Worm (Caenorhabditis elegans) whole organism, L4 larva: ENCODE data around the gene R08F11.4.
A peak's percentile ranks its signal among the peaks of the same experiment; 100 is the strongest.

Experiments used
- D1046.2 ChIP-seq: fragments of 200-800 bp; sonication (Bioruptor generic); IDR thresholded peaks from 2 replicates; pipeline ENCODE4 v1.3.6; 2022; ENCODE audit warnings: missing genetic modification characterization, missing compliant biosample characterization
- F10B5.3 ChIP-seq: sonication (generic microtip); optimal IDR thresholded peaks from 2 replicates; lab custom pipeline; 2016; ENCODE audit warnings: mild to moderate bottlenecking, missing genetic modification characterization, missing compliant biosample characterization
- R02D3.7 ChIP-seq: fragments of 150-350 bp; sonication (generic microtip); optimal IDR thresholded peaks from 3 replicates; lab custom pipeline; 2014; ENCODE audit warnings: missing biosample characterization, missing genetic modification characterization
- T26A8.4 ChIP-seq: fragments of 200-800 bp; sonication (Bioruptor generic); IDR thresholded peaks from 2 replicates; pipeline ENCODE4 v1.3.6; 2022; ENCODE audit warnings: missing genetic modification characterization, missing compliant biosample characterization
- Y48G9A.11 ChIP-seq: fragments of 200-800 bp; sonication (Bioruptor generic); IDR thresholded peaks from 2 replicates; pipeline ENCODE4 v1.3.6; 2022; ENCODE audit warnings: missing genetic modification reagents, missing genetic modification characterization, missing compliant biosample characterization
- aha-1 ChIP-seq: fragments of 150-350 bp; peaks from one replicate; lab custom pipeline; 2014; ENCODE audit warnings: missing biosample characterization, missing genetic modification characterization
- attf-4 ChIP-seq: sonication (generic microtip); optimal IDR thresholded peaks from 3 replicates; lab custom pipeline; 2017; ENCODE audit warnings: missing biosample characterization, missing genetic modification characterization
- ceh-20 ChIP-seq: fragments of 200-800 bp; sonication (Bioruptor generic); IDR thresholded peaks from 2 replicates; pipeline ENCODE4 v1.3.6; 2022; ENCODE audit warnings: missing genetic modification reagents, missing genetic modification characterization, missing compliant biosample characterization
- ceh-82 ChIP-seq: sonication (generic microtip); optimal IDR thresholded peaks from 2 replicates; lab custom pipeline; 2017; ENCODE audit warnings: missing biosample characterization, missing genetic modification characterization
- daf-16 ChIP-seq, 3 experiments: sonication (generic microtip); optimal IDR thresholded peaks; 2 replicates each; lab custom pipeline; 2016 to 2017; ENCODE audit warnings: missing genetic modification characterization in 3 of 3, missing genetic modification reagents in 3 of 3, mild to moderate bottlenecking in 2 of 3, missing compliant biosample characterization in 2 of 3, missing biosample characterization in 1 of 3, moderate library complexity in 1 of 3
- dmd-6 ChIP-seq: fragments of 200-800 bp; sonication (Bioruptor generic); IDR thresholded peaks from 2 replicates; pipeline ENCODE4 v1.3.6; 2022; ENCODE audit warnings: missing genetic modification reagents, missing genetic modification characterization, missing compliant biosample characterization
- dmd-9 ChIP-seq: fragments of 200-800 bp; sonication (Bioruptor generic); IDR thresholded peaks from 2 replicates; pipeline ENCODE4 v1.3.6; 2022; ENCODE audit warnings: missing genetic modification reagents, missing genetic modification characterization, missing compliant biosample characterization
- dpl-1 ChIP-seq: fragments of 150-350 bp; optimal IDR thresholded peaks from 2 replicates; lab custom pipeline; 2014; ENCODE audit warnings: missing biosample characterization, missing genetic modification reagents, missing genetic modification characterization
- duxl-1 ChIP-seq: sonication (generic microtip); optimal IDR thresholded peaks from 2 replicates; lab custom pipeline; 2016; ENCODE audit warnings: mild to moderate bottlenecking, missing genetic modification characterization, moderate library complexity, missing compliant biosample characterization; ENCODE audit not compliant: poor library complexity
- dve-1 ChIP-seq: sonication (generic microtip); optimal IDR thresholded peaks from 2 replicates; lab custom pipeline; 2017; ENCODE audit warnings: antibody characterized with exemption, mild to moderate bottlenecking, missing genetic modification characterization, missing compliant biosample characterization; ENCODE audit not compliant: insufficient read depth
- egl-27 ChIP-seq: sonication (generic microtip); optimal IDR thresholded peaks from 3 replicates; lab custom pipeline; 2017; ENCODE audit warnings: missing biosample characterization, missing genetic modification reagents, missing genetic modification characterization
- egl-43 ChIP-seq: fragments of 200-800 bp; sonication (Bioruptor generic); IDR thresholded peaks from 2 replicates; pipeline ENCODE4 v1.3.6; 2022; ENCODE audit warnings: missing genetic modification reagents, missing genetic modification characterization, missing compliant biosample characterization
- fkh-10 ChIP-seq: fragments of 150-350 bp; optimal IDR thresholded peaks from 2 replicates; lab custom pipeline; 2014; ENCODE audit warnings: missing biosample characterization, missing genetic modification reagents, missing genetic modification characterization
- fos-1 ChIP-seq: fragments of 150-350 bp; optimal IDR thresholded peaks from 2 replicates; lab custom pipeline; 2014; ENCODE audit warnings: missing biosample characterization, missing genetic modification characterization
- gei-8 ChIP-seq: fragments of 200-800 bp; sonication (Bioruptor generic); optimal IDR thresholded peaks from 2 replicates; lab custom pipeline; 2018; ENCODE audit warnings: mild to moderate bottlenecking, missing genetic modification characterization, missing compliant biosample characterization
- hif-1 ChIP-seq, 2 experiments: sonication (generic microtip); optimal IDR thresholded peaks; 2 replicates each; lab custom pipeline; 2016 to 2017; ENCODE audit warnings: missing compliant biosample characterization in 2 of 2, missing genetic modification characterization in 2 of 2, missing genetic modification reagents in 2 of 2, missing genotype in 2 of 2, mild to moderate bottlenecking in 1 of 2
- hlh-11 ChIP-seq: fragments of 200-800 bp; sonication (Bioruptor generic); optimal IDR thresholded peaks from 2 replicates; lab custom pipeline; 2018; ENCODE audit warnings: mild to moderate bottlenecking, missing genetic modification characterization, missing compliant biosample characterization
- hlh-30 ChIP-seq: sonication (generic microtip); optimal IDR thresholded peaks from 2 replicates; lab custom pipeline; 2017; ENCODE audit warnings: antibody characterized with exemption, mild to moderate bottlenecking, missing genetic modification characterization, missing compliant biosample characterization; ENCODE audit not compliant: insufficient read depth
- mep-1 ChIP-seq: fragments of 150-350 bp; sonication (generic microtip); optimal IDR thresholded peaks from 3 replicates; lab custom pipeline; 2014; ENCODE audit warnings: missing biosample characterization, missing genetic modification characterization
- mes-2 ChIP-seq: sonication (generic microtip); optimal IDR thresholded peaks from 2 replicates; lab custom pipeline; 2016; ENCODE audit warnings: missing genotype, mild to moderate bottlenecking, missing genetic modification characterization, missing compliant biosample characterization; ENCODE audit not compliant: poor library complexity, severe bottlenecking
- nhr-102 ChIP-seq: sonication (generic microtip); optimal IDR thresholded peaks from 2 replicates; lab custom pipeline; 2016; ENCODE audit warnings: mild to moderate bottlenecking, missing genetic modification characterization, moderate library complexity, missing compliant biosample characterization
- nhr-11 ChIP-seq: fragments of 150-350 bp; optimal IDR thresholded peaks from 2 replicates; lab custom pipeline; 2014; ENCODE audit warnings: missing biosample characterization, missing genetic modification characterization
- nhr-237 ChIP-seq: sonication (generic microtip); optimal IDR thresholded peaks from 2 replicates; lab custom pipeline; 2017; ENCODE audit warnings: missing biosample characterization, missing genetic modification characterization
- nhr-25 ChIP-seq: sonication (generic microtip); optimal IDR thresholded peaks from 2 replicates; lab custom pipeline; 2017; ENCODE audit warnings: missing genetic modification characterization, mild to moderate bottlenecking, missing compliant biosample characterization, antibody characterized with exemption, moderate library complexity, borderline replicate concordance; ENCODE audit not compliant: insufficient read depth
- nhr-48 ChIP-seq: sonication (generic microtip); optimal IDR thresholded peaks from 2 replicates; lab custom pipeline; 2016; ENCODE audit warnings: mild to moderate bottlenecking, missing genetic modification characterization, missing compliant biosample characterization
- nhr-77 ChIP-seq: fragments of 150-350 bp; optimal IDR thresholded peaks from 2 replicates; lab custom pipeline; 2014; ENCODE audit warnings: missing biosample characterization, missing genetic modification characterization
- pha-4 ChIP-seq, 2 experiments: fragments of 150-350 bp in 1 of 2; fragments of 200-800 bp in 1 of 2; sonication (Bioruptor generic) in 1 of 2; IDR thresholded peaks in 1 of 2; optimal IDR thresholded peaks in 1 of 2; 2 replicates each; pipeline versions ENCODE4 v1.3.6 to Lab custom; 2014 to 2022; ENCODE audit warnings: missing genetic modification characterization in 2 of 2, missing genetic modification reagents in 2 of 2, missing biosample characterization in 1 of 2, missing compliant biosample characterization in 1 of 2
- php-3 ChIP-seq: fragments of 200-800 bp; sonication (Bioruptor generic); IDR thresholded peaks from 2 replicates; pipeline ENCODE4 v1.3.6; 2022; ENCODE audit warnings: missing genetic modification reagents, missing genetic modification characterization, missing compliant biosample characterization
- rbr-2 ChIP-seq: sonication (generic microtip); optimal IDR thresholded peaks from 2 replicates; lab custom pipeline; 2016; ENCODE audit warnings: missing genotype, missing genetic modification characterization, missing compliant biosample characterization
- saeg-2 ChIP-seq: fragments of 200-800 bp; sonication (Bioruptor generic); IDR thresholded peaks from 2 replicates; pipeline ENCODE4 v1.3.6; 2022; ENCODE audit warnings: missing genetic modification reagents, missing genetic modification characterization, missing compliant biosample characterization
- snpc-1.2 ChIP-seq: fragments of 200-800 bp; sonication (Bioruptor generic); IDR thresholded peaks from 2 replicates; pipeline ENCODE4 v1.3.6; 2022; ENCODE audit warnings: missing genetic modification reagents, missing genetic modification characterization, missing compliant biosample characterization
- spr-3 ChIP-seq: fragments of 200-800 bp; sonication (Bioruptor generic); optimal IDR thresholded peaks from 2 replicates; lab custom pipeline; 2018; ENCODE audit warnings: mild to moderate bottlenecking, missing genetic modification characterization, missing compliant biosample characterization
- tra-1 ChIP-seq: fragments of 200-800 bp; sonication (Bioruptor generic); IDR thresholded peaks from 2 replicates; pipeline ENCODE4 v1.3.6; 2022; ENCODE audit warnings: missing genetic modification reagents, missing genetic modification characterization, missing compliant biosample characterization
- unc-39 ChIP-seq: sonication (generic microtip); optimal IDR thresholded peaks from 2 replicates; lab custom pipeline; 2017; ENCODE audit warnings: missing biosample characterization, missing genetic modification characterization
- unc-62 ChIP-seq, 3 experiments: fragments of 150-350 bp in 1 of 3; sonication (generic microtip); optimal IDR thresholded peaks in 2 of 3; peaks in 1 of 3; 1 replicate in 1 of 3; 2 replicates in 2 of 3; lab custom pipeline; 2014 to 2017; ENCODE audit warnings: missing biosample characterization in 3 of 3, missing genetic modification characterization in 3 of 3, missing genetic modification reagents in 3 of 3, missing genotype in 1 of 3
- zag-1 ChIP-seq: fragments of 150-350 bp; optimal IDR thresholded peaks from 2 replicates; lab custom pipeline; 2014; ENCODE audit warnings: missing biosample characterization, missing genetic modification characterization
- zfp-2 ChIP-seq: sonication (generic microtip); optimal IDR thresholded peaks from 2 replicates; lab custom pipeline; 2016; ENCODE audit warnings: mild to moderate bottlenecking, missing genetic modification characterization, missing compliant biosample characterization
- zip-2 ChIP-seq: fragments of 150-350 bp; optimal IDR thresholded peaks from 2 replicates; lab custom pipeline; 2014; ENCODE audit warnings: missing biosample characterization, missing genetic modification characterization
- ztf-11 ChIP-seq: fragments of 150-350 bp; optimal IDR thresholded peaks from 2 replicates; lab custom pipeline; 2014; ENCODE audit warnings: missing biosample characterization, missing genetic modification characterization

R08F11.4 gene

DNA sequence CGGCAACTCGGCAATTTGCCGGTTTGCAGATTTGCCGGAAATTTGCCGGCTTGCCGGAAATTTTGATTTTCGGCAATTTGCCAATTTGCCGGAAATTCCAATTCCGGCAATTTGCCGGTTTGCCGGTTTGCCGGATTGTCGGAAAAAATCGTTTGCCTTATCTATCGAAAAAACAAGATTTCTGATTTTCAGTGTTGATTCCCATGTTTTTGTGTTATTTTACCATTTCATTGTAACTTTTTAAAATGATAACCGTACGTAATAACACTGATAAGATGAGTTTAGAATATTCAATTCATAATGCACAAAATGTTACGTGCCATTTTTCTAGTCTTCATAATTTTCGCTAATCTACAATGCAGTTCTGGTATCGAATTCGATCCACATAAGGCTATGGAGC is 44.5 kb downstream of the R08F11.4 start, which contains the start of gene oac-55:
oac-55 (plus strand) TSS at position 301 of the 400 bp plus-strand sequence.
- no peak for TF ChIP-seq snpc-1.2 (GFP tag; lab: Robert Waterston, UW)
- no peak for TF ChIP-seq nhr-25
- no peak for TF ChIP-seq aha-1
- no peak for TF ChIP-seq D1046.2 (GFP tag; lab: Robert Waterston, UW)
- no peak for TF ChIP-seq daf-16 (GFP tag; optimal IDR thresholded peaks at IDR 0.05; lab: Kevin White, UChicago)
- no peak for TF ChIP-seq daf-16 (tag; optimal IDR thresholded peaks at IDR 0.05; lab: Kevin White, UChicago)
- no peak for TF ChIP-seq php-3 (GFP tag; lab: Robert Waterston, UW)

DNA sequence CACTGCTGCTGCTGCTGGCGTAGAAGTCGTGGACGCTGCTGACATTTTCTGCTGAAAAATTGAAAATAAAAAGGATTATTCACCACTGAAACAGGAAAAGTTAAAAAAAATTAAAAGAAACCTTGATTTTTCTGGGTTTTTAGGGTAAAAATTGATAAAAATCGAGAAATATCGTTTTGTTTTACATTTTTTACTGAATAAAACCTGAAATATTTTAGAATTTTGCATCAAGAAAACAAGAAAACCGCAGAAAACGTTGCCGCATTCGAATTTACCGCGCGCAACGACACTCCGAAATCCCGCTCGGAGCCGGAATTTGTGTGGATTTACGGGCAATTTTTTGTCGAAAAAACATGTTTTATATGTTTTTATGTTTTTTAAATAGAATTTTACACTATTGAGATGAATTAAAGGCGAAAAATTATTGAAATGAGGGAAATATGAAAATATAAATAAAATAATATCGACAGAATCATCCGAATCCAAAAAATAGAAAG is 45.9 kb downstream of the R08F11.4 start, which contains the start of gene chk-1:
chk-1 (minus strand) TSS at position 51 of the 497 bp plus-strand sequence.
- no peak for TF ChIP-seq saeg-2 (GFP tag; lab: Robert Waterston, UW)
- TF ChIP-seq hlh-30: peak; percentile 52
- TF ChIP-seq R02D3.7: peak; percentile 88
- TF ChIP-seq fkh-10 (GFP tag; lab: Kevin White, UChicago): no peak
- TF ChIP-seq rbr-2 (tag; lab: Kevin White, UChicago): peak; percentile 39
- TF ChIP-seq nhr-77: peak; percentile 35
- TF ChIP-seq dpl-1 (GFP tag; lab: Kevin White, UChicago): peak; percentile 95
- TF ChIP-seq mes-2: peak; percentile 83
- TF ChIP-seq nhr-102 (tag; lab: Kevin White, UChicago): no peak
- TF ChIP-seq hlh-11 (tag; lab: Kevin White, UChicago): peak; percentile 50
- TF ChIP-seq pha-4 (GFP tag; IDR thresholded peaks at IDR 0.05; lab: Robert Waterston, UW): no peak
- TF ChIP-seq pha-4 (tag; optimal IDR thresholded peaks at IDR 0.05; lab: Kevin White, UChicago): peak; percentile 24
- no peak for TF ChIP-seq gei-8 (GFP tag; lab: Kevin White, UChicago)
- peak; percentile 97 for TF ChIP-seq Y48G9A.11 (GFP tag; lab: Robert Waterston, UW)
- peak in 1 of 2 experiments; percentile 63 for TF ChIP-seq hif-1 (tag; optimal IDR thresholded peaks at IDR 0.05; lab: Kevin White, UChicago)
- TF ChIP-seq unc-62 (GFP tag; optimal IDR thresholded peaks at IDR 0.05 in 1 of 2; lab: Kevin White, UChicago): no peak
- TF ChIP-seq unc-62 (tag; optimal IDR thresholded peaks at IDR 0.05; lab: Kevin White, UChicago): no peak
- peak; percentile 14; the same call in 1 of the 2 replicates for TF ChIP-seq dmd-6

ce11 chrV:3756887-3757286 is 48.4 kb downstream of the R08F11.4 start, which contains the start of gene gid-7:
gid-7 (minus strand) TSS chrV:3757074.
- no peak for TF ChIP-seq zip-2 (tag; lab: Kevin White, UChicago)
- peak; percentile 70 for TF ChIP-seq hlh-30
- TF ChIP-seq attf-4 (tag; lab: Kevin White, UChicago): no peak
- TF ChIP-seq unc-62 (GFP tag; optimal IDR thresholded peaks at IDR 0.05 in 1 of 2; lab: Kevin White, UChicago): peak in 1 of 2 experiments; percentile 96
- no peak for TF ChIP-seq unc-62 (tag; optimal IDR thresholded peaks at IDR 0.05; lab: Kevin White, UChicago)
- no peak for TF ChIP-seq zfp-2 (tag; lab: Kevin White, UChicago)
- peak; percentile 31 for TF ChIP-seq mep-1
- TF ChIP-seq ztf-11 (tag; lab: Kevin White, UChicago): no peak
- no peak for TF ChIP-seq F10B5.3 (tag; lab: Kevin White, UChicago)
- TF ChIP-seq egl-27 (tag; lab: Kevin White, UChicago): no peak
- no peak for TF ChIP-seq ceh-20 (GFP tag; lab: Robert Waterston, UW)
- TF ChIP-seq nhr-48 (tag; lab: Kevin White, UChicago): no peak
- no peak for TF ChIP-seq fkh-10 (GFP tag; lab: Kevin White, UChicago)
- no peak for TF ChIP-seq rbr-2 (tag; lab: Kevin White, UChicago)
- no peak for TF ChIP-seq daf-16 (GFP tag; optimal IDR thresholded peaks at IDR 0.05; lab: Kevin White, UChicago)
- TF ChIP-seq daf-16 (tag; optimal IDR thresholded peaks at IDR 0.05; lab: Kevin White, UChicago): peak; percentile 24
- peak; percentile 28; the same call in 1 of the 2 replicates for TF ChIP-seq egl-43 (GFP tag; lab: Robert Waterston, UW)
- no peak for TF ChIP-seq dmd-9
- TF ChIP-seq spr-3 (GFP tag; lab: Kevin White, UChicago): no peak
- TF ChIP-seq dve-1 (tag; lab: Kevin White, UChicago): no peak
- TF ChIP-seq fos-1: no peak
- TF ChIP-seq unc-39: no peak
- TF ChIP-seq tra-1 (GFP tag; lab: Robert Waterston, UW): no peak
- 0 out of 2 replicates have a peak, but pooled peaks have one; percentile 26 for TF ChIP-seq Y48G9A.11 (GFP tag; lab: Robert Waterston, UW)
- no peak for TF ChIP-seq zag-1 (tag; lab: Kevin White, UChicago)
- no peak for TF ChIP-seq ceh-82
- no peak for TF ChIP-seq nhr-237 (tag; lab: Kevin White, UChicago)
- TF ChIP-seq T26A8.4: no peak
- no peak for TF ChIP-seq nhr-11 (tag; lab: Kevin White, UChicago)
- no peak for TF ChIP-seq R02D3.7
- no peak for TF ChIP-seq duxl-1 (tag; lab: Kevin White, UChicago)
